Worm (Caenorhabditis elegans): ENCODE results near the gene C02C6.14.

DNA sequence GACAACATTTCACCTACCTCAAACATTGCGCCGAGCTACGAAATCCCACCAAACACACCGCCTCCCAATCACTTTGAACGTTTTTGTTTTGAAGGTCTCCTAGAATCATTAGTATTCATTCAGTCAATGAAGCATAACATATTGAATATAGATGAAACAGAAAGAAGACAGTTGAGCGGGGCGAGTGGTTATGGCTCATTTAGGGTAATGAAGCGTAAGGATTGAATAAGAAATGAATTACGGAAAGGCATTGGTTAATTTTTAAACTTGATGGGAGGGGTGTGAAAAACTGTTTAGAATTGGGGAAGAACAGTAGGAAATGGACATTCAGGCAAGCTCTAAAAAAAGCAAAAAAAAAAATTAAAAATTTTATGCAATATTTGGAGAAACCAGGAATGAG lies 20.4 kb downstream of the C02C6.14 start, which contains the start of gene lron-3:
- TF ChIP-seq zag-1 (tag; optimal IDR thresholded peaks at IDR 0.05) (no peak), nhr-12 (tag; optimal IDR thresholded peaks at IDR 0.05) (no peak), mab-9 (GFP tag; IDR thresholded peaks at IDR 0.05) (no peak), lin-39 (tag; optimal IDR thresholded peaks at IDR 0.05) (no peak), lsy-2 (tag; optimal IDR thresholded peaks at IDR 0.05) (no peak), nhr-90 (tag; optimal IDR thresholded peaks at IDR 0.05; ENCODE audit: poor library complexity) (no peak), ama-1 (optimal IDR thresholded peaks at IDR 0.05) (no peak), unc-62 (GFP tag; optimal IDR thresholded peaks at IDR 0.05) (no peak)
